Fruit fly (Drosophila melanogaster): ENCODE data around the gene CG34133.
A peak's percentile ranks its signal among the peaks of the same experiment; 100 is the strongest.

DNA sequence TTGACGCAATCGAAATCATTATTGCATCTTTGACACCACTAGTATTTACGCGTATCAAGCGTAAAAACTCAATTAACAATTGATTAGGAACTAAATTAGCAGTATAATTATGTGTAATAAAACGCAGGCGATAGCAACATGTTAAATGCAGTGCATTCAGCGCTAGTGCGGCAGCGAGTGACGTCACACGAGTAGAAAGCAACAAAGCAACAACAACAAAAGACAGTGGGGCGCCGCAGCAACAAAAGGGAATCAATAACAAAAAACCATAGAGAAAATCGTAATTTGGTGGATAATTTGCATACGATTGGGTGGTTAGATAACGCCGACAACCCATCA is at the start of gene CG34133:
- TF ChIP-seq fkh (GFP tag; optimal IDR thresholded peaks at IDR 0.05) (no peak), esn (GFP tag; optimal IDR thresholded peaks at IDR 0.05) (no peak), CG11294 (GFP tag; IDR thresholded peaks at IDR 0.05) (no peak), CG31627 (GFP tag; optimal IDR thresholded peaks at IDR 0.05) (no peak), Hr4 (GFP tag; optimal IDR thresholded peaks at IDR 0.05) (no peak), Hr38 (GFP tag; optimal IDR thresholded peaks at IDR 0.05) (no peak), lz (GFP tag; optimal IDR thresholded peaks at IDR 0.05) (no peak), CG11902 (GFP tag; optimal IDR thresholded peaks at IDR 0.05) (no peak), acj6 (GFP tag; optimal IDR thresholded peaks at IDR 0.05) (no peak), Eip78C (GFP tag) (peak; percentile 46), OdsH (GFP tag; optimal IDR thresholded peaks at IDR 0.05) (no peak), salr (GFP tag; optimal IDR thresholded peaks at IDR 0.05) (no peak)
